Worm (Caenorhabditis elegans): ENCODE data around the gene srg-59.

DNA sequence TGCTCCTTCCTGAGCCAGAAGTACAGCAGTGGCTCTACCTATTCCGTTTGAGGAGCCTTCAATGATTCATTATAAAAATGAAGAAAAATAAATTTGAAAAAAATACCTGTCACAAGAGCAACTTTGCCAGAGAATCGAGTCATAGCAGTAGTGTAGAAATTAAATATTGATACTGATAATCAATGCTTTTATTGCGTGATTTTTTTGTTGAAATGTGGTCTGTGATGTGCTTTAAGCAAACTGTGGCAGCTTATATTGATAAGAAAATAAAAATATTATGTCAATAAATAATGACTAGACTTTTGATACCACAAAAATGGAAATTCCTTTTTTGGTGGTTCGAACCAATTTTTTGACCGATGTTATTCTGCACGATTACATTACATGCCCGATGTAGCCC is 39.9 kb upstream of the srg-59 start, which contains the start of gene dhs-14:
- TF ChIP-seq ama-1 (optimal IDR thresholded peaks at IDR 0.05) = no peak
- TF ChIP-seq aly-2 (tag; optimal IDR thresholded peaks at IDR 0.05) = no peak
- no peak for TF ChIP-seq unc-39 (tag; optimal IDR thresholded peaks at IDR 0.05)
- TF ChIP-seq blmp-1 (tag; optimal IDR thresholded peaks at IDR 0.05; ENCODE audit: insufficient read depth) = no peak
- no peak for TF ChIP-seq ceh-16 (tag; optimal IDR thresholded peaks at IDR 0.05)
- no peak for TF ChIP-seq nhr-237 (tag; optimal IDR thresholded peaks at IDR 0.05)
- no peak for TF ChIP-seq nhr-23 (tag; optimal IDR thresholded peaks at IDR 0.05)
